Worm (Caenorhabditis elegans): ENCODE measurements around the gene oatr-1.

oatr-1 gene

ce11 chrIII:6427205-6427604 lies 31.2 kb upstream of the oatr-1 start, which contains the start of gene C05D11.8:
Gene C05D11.8, minus strand, starts transcription at chrIII:6427305.
- TF ChIP-seq lin-29 (GFP tag; IDR thresholded peaks at IDR 0.05) (no peak), egl-43 (GFP tag; IDR thresholded peaks at IDR 0.05) (no peak), lin-13 (GFP tag; optimal IDR thresholded peaks at IDR 0.05) (no peak), snpc-4 (tag; optimal IDR thresholded peaks at IDR 0.05) (no peak), zip-2 (tag; optimal IDR thresholded peaks at IDR 0.05) (no peak), ceh-82 (tag; optimal IDR thresholded peaks at IDR 0.05) (no peak), nhr-41 (GFP tag; IDR thresholded peaks at IDR 0.05) (no peak), lin-15B (tag; optimal IDR thresholded peaks at IDR 0.05) (no peak), mxl-2 (GFP tag; conservative IDR thresholded peaks at IDR 0.05) (no peak), egl-27 (tag; optimal IDR thresholded peaks at IDR 0.05) (no peak)

- TF ChIP-seq nhr-77 (tag; optimal IDR thresholded peaks at IDR 0.05) (peak; percentile 4), ceh-44 (GFP tag; IDR thresholded peaks at IDR 0.05) (no peak), R02D3.7 (tag; optimal IDR thresholded peaks at IDR 0.05) (no peak), dpl-1 (GFP tag; optimal IDR thresholded peaks at IDR 0.05) (no peak), arid-1 (GFP tag; conservative IDR thresholded peaks at IDR 0.05) (no peak), attf-4 (tag; optimal IDR thresholded peaks at IDR 0.05) (no peak), D1046.2 (GFP tag; IDR thresholded peaks at IDR 0.05) (no peak), hlh-30 (tag; optimal IDR thresholded peaks at IDR 0.05; ENCODE audit: insufficient read depth) (peak; percentile 86), php-3 (GFP tag; IDR thresholded peaks at IDR 0.05) (peak; percentile 19; the same call in 1 of the 2 replicates), lin-39 (tag; optimal IDR thresholded peaks at IDR 0.05) (no peak), spr-3 (GFP tag; optimal IDR thresholded peaks at IDR 0.05) (no peak), lin-29 (GFP tag; IDR thresholded peaks at IDR 0.05) (no peak), lin-1 (GFP tag; IDR thresholded peaks at IDR 0.05) (no peak), mdt-29 (GFP tag; IDR thresholded peaks at IDR 0.05) (0 out of 2 replicates have a peak, but pooled peaks have one; percentile 24), fos-1 (tag; optimal IDR thresholded peaks at IDR 0.05) (no peak), fkh-10 (GFP tag; optimal IDR thresholded peaks at IDR 0.05) (no peak), zfp-3 (GFP tag; conservative IDR thresholded peaks at IDR 0.05) (no peak), ceh-32 (tag; optimal IDR thresholded peaks at IDR 0.05; ENCODE audit: poor library complexity) (no peak), saeg-2 (GFP tag; IDR thresholded peaks at IDR 0.05) (no peak), ceh-82 (tag; optimal IDR thresholded peaks at IDR 0.05) (no peak), zip-2 (tag; optimal IDR thresholded peaks at IDR 0.05) (no peak), ceh-28 (tag; optimal IDR thresholded peaks at IDR 0.05) (no peak), nhr-102 (tag; optimal IDR thresholded peaks at IDR 0.05) (no peak), T20F7.1 (GFP tag; optimal IDR thresholded peaks at IDR 0.05) (peak; percentile 59), sdz-12 (GFP tag; optimal IDR thresholded peaks at IDR 0.05) (no peak), duxl-1 (tag; optimal IDR thresholded peaks at IDR 0.05; ENCODE audit: poor library complexity) (no peak), F49E8.2 (tag; optimal IDR thresholded peaks at IDR 0.05; ENCODE audit: borderline replicate concordance) (no peak), dmd-9 (GFP tag; IDR thresholded peaks at IDR 0.05) (no peak), daf-12 (tag; optimal IDR thresholded peaks at IDR 0.05) (no peak), F44E2.7 (GFP tag; IDR thresholded peaks at IDR 0.05) (no peak), nhr-41 (GFP tag; IDR thresholded peaks at IDR 0.05) (no peak), ZK337.2 (GFP tag; IDR thresholded peaks at IDR 0.05) (no peak), Y75B8A.6 (GFP tag; IDR thresholded peaks at IDR 0.05) (no peak), pqm-1 (tag; optimal IDR thresholded peaks at IDR 0.05) (no peak), snpc-1.2 (GFP tag; IDR thresholded peaks at IDR 0.05) (no peak), unc-130 (GFP tag; optimal IDR thresholded peaks at IDR 0.05) (no peak), lir-3 (tag; optimal IDR thresholded peaks at IDR 0.05) (no peak), gei-8 (GFP tag; optimal IDR thresholded peaks at IDR 0.05) (no peak), daf-19 (GFP tag; conservative IDR thresholded peaks at IDR 0.05) (no peak), nhr-28 (tag; optimal IDR thresholded peaks at IDR 0.05) (peak; percentile 73), cey-2 (tag; optimal IDR thresholded peaks at IDR 0.05; ENCODE audit: borderline replicate concordance, insufficient read depth) (no peak), ceh-20 (GFP tag; IDR thresholded peaks at IDR 0.05) (0 out of 2 replicates have a peak, but pooled peaks have one; percentile 24), unc-62 (GFP tag; optimal IDR thresholded peaks at IDR 0.05 in 1 of 2) (peak in 1 of 2 experiments; percentile 94), unc-62 (tag; optimal IDR thresholded peaks at IDR 0.05) (no peak)
Measured at ce11 chrIII:6422721-6423120, 26.7 kb upstream of the oatr-1 start.
